Worm (Caenorhabditis elegans): ENCODE results near the gene C28H8.3.

Gene C28H8.3

DNA sequence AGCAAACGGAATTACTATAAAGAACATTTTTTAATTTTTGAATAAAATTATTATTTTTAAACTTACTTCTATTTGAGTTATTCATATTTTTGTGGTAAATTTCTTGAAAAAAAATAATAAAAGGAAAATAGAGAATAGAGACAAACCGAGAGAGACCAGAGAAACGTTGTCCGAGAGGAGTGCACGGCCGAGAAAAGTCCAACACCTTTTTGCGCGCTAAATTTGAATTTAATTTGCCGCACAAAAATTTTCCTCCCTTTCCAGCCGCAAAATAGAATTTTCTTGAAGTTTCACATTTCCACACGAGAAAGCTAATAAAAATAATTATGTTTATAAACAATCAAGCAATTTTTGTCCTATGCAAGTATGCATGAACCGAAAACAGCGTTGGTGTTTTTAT is 36.7 kb upstream of the C28H8.3 start, which contains the start of the genes F01F1.11 and F01F1.3 (continued):
- TF ChIP-seq lin-13 (GFP tag; optimal IDR thresholded peaks at IDR 0.05) (peak; percentile 83), sox-4 (tag; optimal IDR thresholded peaks at IDR 0.05) (peak; percentile 92), elt-3 (tag; optimal IDR thresholded peaks at IDR 0.05) (peak in 2 of 6 experiments; percentile 40 to 60), ama-1 (optimal IDR thresholded peaks at IDR 0.05) (no peak), efl-3 (GFP tag; optimal IDR thresholded peaks at IDR 0.05) (peak; percentile 48), egl-13 (tag; optimal IDR thresholded peaks at IDR 0.05) (peak; percentile 90), swsn-7 (tag; optimal IDR thresholded peaks at IDR 0.05) (peak; percentile 89), fos-1 (tag; optimal IDR thresholded peaks at IDR 0.05) (peak; percentile 57), dsc-1 (tag; optimal IDR thresholded peaks at IDR 0.05) (peak; percentile 59), lir-3 (tag; optimal IDR thresholded peaks at IDR 0.05; ENCODE audit: poor library complexity) (peak; percentile 96), mef-2 (tag; optimal IDR thresholded peaks at IDR 0.05) (peak; percentile 13), nhr-19 (GFP tag; conservative IDR thresholded peaks at IDR 0.05) (peak; percentile 89), nhr-71 (tag; optimal IDR thresholded peaks at IDR 0.05) (peak; percentile 92), mdl-1 (tag; optimal IDR thresholded peaks at IDR 0.05) (peak in 1 of 2 experiments; percentile 57), unc-98 (GFP tag; IDR thresholded peaks at IDR 0.05) (peak; percentile 19; the same call in 1 of the 2 replicates), lsy-2 (tag; optimal IDR thresholded peaks at IDR 0.05) (peak; percentile 84 to 88), lin-35 (GFP tag; optimal IDR thresholded peaks at IDR 0.05) (peak; percentile 97 to 98), nhr-76 (tag; optimal IDR thresholded peaks at IDR 0.05) (no peak), egl-27 (tag; optimal IDR thresholded peaks at IDR 0.05) (no peak), pax-3 (tag; optimal IDR thresholded peaks at IDR 0.05) (peak; percentile 88), sup-37 (GFP tag; optimal IDR thresholded peaks at IDR 0.05) (peak; percentile 12), efl-1 (optimal IDR thresholded peaks at IDR 0.05) (peak; percentile 97 to 98), efl-1 (GFP tag; optimal IDR thresholded peaks at IDR 0.05 in 1 of 2) (peak; percentile 96 to 100), aly-2 (tag; optimal IDR thresholded peaks at IDR 0.05) (peak; percentile 51), fkh-8 (tag; optimal IDR thresholded peaks at IDR 0.05) (peak; percentile 83), nhr-85 (tag) (peak; percentile 96), lin-39 (tag; optimal IDR thresholded peaks at IDR 0.05) (peak; percentile 31), C16A3.4 (tag; optimal IDR thresholded peaks at IDR 0.05) (peak; percentile 81), blmp-1 (tag; optimal IDR thresholded peaks at IDR 0.05) (peak; percentile 81), mep-1 (tag; optimal IDR thresholded peaks at IDR 0.05) (peak; percentile 78), ceh-88 (GFP tag; IDR thresholded peaks at IDR 0.05) (no peak), nhr-20 (tag; optimal IDR thresholded peaks at IDR 0.05) (peak; percentile 89), rnt-1 (tag; optimal IDR thresholded peaks at IDR 0.05) (peak; percentile 99), F16B12.6 (tag; optimal IDR thresholded peaks at IDR 0.05) (peak; percentile 48), dpl-1 (GFP tag; optimal IDR thresholded peaks at IDR 0.05) (peak; percentile 95 to 97 (median 96)), nhr-90 (tag; optimal IDR thresholded peaks at IDR 0.05; ENCODE audit: poor library complexity) (peak; percentile 92), unc-62 (GFP tag; optimal IDR thresholded peaks at IDR 0.05) (no peak), tbx-2 (tag; optimal IDR thresholded peaks at IDR 0.05) (peak; percentile 91), unc-30 (tag; optimal IDR thresholded peaks at IDR 0.05) (no peak), hlh-4 (tag; optimal IDR thresholded peaks at IDR 0.05) (peak; percentile 50), nhr-12 (tag; optimal IDR thresholded peaks at IDR 0.05) (no peak), xbp-1 (tag; optimal IDR thresholded peaks at IDR 0.05) (peak; percentile 89), C04F5.9 (tag; optimal IDR thresholded peaks at IDR 0.05) (peak; percentile 86), fkh-10 (GFP tag; optimal IDR thresholded peaks at IDR 0.05) (no peak), nhr-11 (tag; optimal IDR thresholded peaks at IDR 0.05) (peak; percentile 43)

DNA sequence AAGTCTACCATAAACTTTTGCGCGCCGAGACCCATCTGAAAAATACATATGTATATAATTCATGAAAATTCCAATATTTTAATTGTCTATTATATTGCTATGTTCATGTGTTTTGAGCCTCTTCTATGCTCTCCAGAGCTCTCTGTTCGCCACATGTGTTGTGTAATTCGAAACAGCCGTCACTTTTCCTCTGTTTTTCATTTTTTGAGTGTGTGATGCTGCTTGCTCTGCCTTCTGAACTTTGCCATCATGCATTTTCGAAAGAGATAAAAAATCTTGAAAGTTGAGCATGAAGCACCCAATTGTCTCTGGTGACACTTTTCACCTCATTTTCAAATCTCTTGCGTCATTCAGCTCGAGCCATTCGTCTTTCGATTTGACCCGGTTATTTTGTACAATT is 36.2 kb upstream of the C28H8.3 start:
- TF ChIP-seq unc-98 (GFP tag; IDR thresholded peaks at IDR 0.05): no peak
- no peak for TF ChIP-seq nhr-77 (tag; optimal IDR thresholded peaks at IDR 0.05)
- no peak for TF ChIP-seq aly-2 (tag; optimal IDR thresholded peaks at IDR 0.05)
- no peak for TF ChIP-seq unc-30 (tag; optimal IDR thresholded peaks at IDR 0.05)
- no peak for TF ChIP-seq mep-1 (tag; optimal IDR thresholded peaks at IDR 0.05)
- no peak for TF ChIP-seq lsy-2 (tag; optimal IDR thresholded peaks at IDR 0.05)
- peak; percentile 31 for TF ChIP-seq lin-14 (GFP tag; optimal IDR thresholded peaks at IDR 0.05)
- TF ChIP-seq alr-1 (tag; optimal IDR thresholded peaks at IDR 0.05; ENCODE audit: borderline replicate concordance): no peak
- no peak for TF ChIP-seq nhr-47 (tag; optimal IDR thresholded peaks at IDR 0.05)
- TF ChIP-seq irx-1 (tag; optimal IDR thresholded peaks at IDR 0.05): no peak
- TF ChIP-seq zip-4 (GFP tag; optimal IDR thresholded peaks at IDR 0.05): no peak
- peak; percentile 42 for TF ChIP-seq rnt-1 (tag; optimal IDR thresholded peaks at IDR 0.05)
- TF ChIP-seq hpl-2 (GFP tag; optimal IDR thresholded peaks at IDR 0.05): no peak
- TF ChIP-seq ceh-90 (tag; optimal IDR thresholded peaks at IDR 0.05): no peak
- peak; percentile 23 for TF ChIP-seq nhr-71 (tag; optimal IDR thresholded peaks at IDR 0.05)
- TF ChIP-seq egl-27 (tag; optimal IDR thresholded peaks at IDR 0.05): no peak
- TF ChIP-seq fkh-4 (tag; optimal IDR thresholded peaks at IDR 0.05; ENCODE audit: borderline replicate concordance): peak; percentile 90
- no peak for TF ChIP-seq fkh-8 (tag; optimal IDR thresholded peaks at IDR 0.05)
- no peak for TF ChIP-seq nhr-76 (tag; optimal IDR thresholded peaks at IDR 0.05)
